Worm (Caenorhabditis elegans): ENCODE results near the gene F57C2.4.

DNA sequence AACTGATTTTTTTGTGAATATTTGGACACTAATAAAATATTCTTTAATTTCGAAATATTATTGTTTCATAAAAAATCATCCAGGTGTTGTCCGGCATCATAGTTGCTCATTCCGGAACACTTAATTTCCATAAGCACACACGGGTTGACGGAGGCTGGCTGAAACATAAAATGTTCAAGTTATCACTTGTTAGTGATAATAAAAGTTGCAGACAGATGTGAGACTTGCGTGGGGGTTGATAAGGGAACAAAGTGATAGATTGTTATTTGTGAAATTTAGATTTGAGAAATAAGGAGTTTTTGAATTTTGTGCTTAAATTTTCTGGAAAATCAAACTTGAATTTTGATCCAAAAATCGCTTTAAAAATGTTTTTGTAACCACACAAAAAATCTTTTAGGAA, 15.0 kb upstream of the F57C2.4 start:
- TF ChIP-seq mdt-29 (GFP tag; IDR thresholded peaks at IDR 0.05) (no peak), ceh-32 (tag; optimal IDR thresholded peaks at IDR 0.05; ENCODE audit: poor library complexity) (no peak), nhr-28 (tag; optimal IDR thresholded peaks at IDR 0.05) (no peak)
